Worm (Caenorhabditis elegans) whole organism, early embryonic: ENCODE measurements around the gene mrps-28.

Experiments
- ama-1 ChIP-seq: fragments of 150-350 bp; optimal IDR thresholded peaks from 2 replicates; lab custom pipeline; 2014
- hmbx-1 ChIP-seq: sonication (generic microtip); optimal IDR thresholded peaks from 2 replicates; lab custom pipeline; 2016; ENCODE audit warnings: mild to moderate bottlenecking, missing genetic modification characterization, missing compliant biosample characterization
- hmg-4 ChIP-seq: fragments of 200-800 bp; sonication (Bioruptor generic); optimal IDR thresholded peaks from 2 replicates; lab custom pipeline; 2018; ENCODE audit warnings: mild to moderate bottlenecking, missing genetic modification characterization, missing compliant biosample characterization
- sea-1 ChIP-seq: fragments of 200-800 bp; sonication (Bioruptor generic); conservative IDR thresholded peaks from 2 replicates; pipeline ENCODE4 v1.3.6; 2022; ENCODE audit warnings: missing genetic modification characterization, missing compliant biosample characterization

DNA sequence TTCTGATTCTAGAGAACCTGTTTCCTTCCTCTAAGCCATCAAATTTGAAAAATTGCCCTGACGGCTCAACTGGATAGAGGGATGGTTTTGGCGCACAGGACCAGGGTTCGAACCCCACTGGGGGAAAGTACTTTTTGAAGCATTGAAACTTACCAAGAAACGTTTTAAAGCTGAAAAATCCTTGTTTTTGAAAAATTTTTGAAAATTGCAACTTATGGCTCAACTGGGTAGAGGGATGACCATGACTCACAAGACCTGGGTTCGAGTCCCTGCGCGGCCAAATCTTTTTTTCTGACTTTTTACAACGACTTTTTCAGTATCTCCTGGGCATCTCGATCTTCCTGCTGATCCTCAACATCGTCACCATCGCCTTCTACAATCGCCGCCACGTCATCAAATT, 26.8 kb downstream of the mrps-28 start:
- TF ChIP-seq hmbx-1: no peak
- no peak for TF ChIP-seq hmg-4 (GFP tag; lab: Kevin White, UChicago)
- TF ChIP-seq sea-1 (GFP tag; lab: Robert Waterston, UW): no peak
- no peak for TF ChIP-seq ama-1 (lab: Kevin White, UChicago)
